Fruit fly (Drosophila melanogaster) S2 (cell line): ENCODE results near the gene dally.

Source experiments
- CG8478 ChIP-seq: fragments of >200 bp; optimal IDR thresholded peaks from 2 replicates; lab custom pipeline; 2018
- CTCF ChIP-seq, 2 experiments: fragments of >200 bp; optimal IDR thresholded peaks; 2 replicates each; lab custom pipeline; 2018

DNA sequence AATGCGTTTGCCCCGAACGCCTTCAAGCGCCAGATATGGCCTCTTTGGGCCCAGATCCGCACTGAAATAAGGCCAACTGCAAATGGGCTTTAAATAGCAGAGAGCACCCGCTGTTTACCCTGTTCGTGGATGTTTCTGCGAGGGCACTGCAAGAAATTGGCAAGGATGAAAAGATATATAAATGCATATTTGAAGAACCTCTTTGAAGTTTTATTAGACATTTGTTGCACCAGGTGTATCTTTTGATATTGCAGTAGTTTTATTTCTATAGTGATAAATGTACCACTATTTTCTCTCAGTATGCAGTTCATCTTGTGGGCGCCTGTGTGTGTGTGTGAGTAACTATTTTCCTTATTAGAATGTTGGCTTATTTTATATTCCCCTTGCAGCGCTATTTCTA, 13.8 kb upstream of the dally start:
- TF ChIP-seq CTCF (optimal IDR thresholded peaks at IDR 0.05; lab: Kevin White, UChicago) (no peak), CG8478 (lab: Kevin White, UChicago) (no peak)
